Worm (Caenorhabditis elegans) whole organism, midembryonic: ENCODE measurements around the gene K07E3.2.
A peak's percentile ranks its signal among the peaks of the same experiment; 100 is the strongest.

ENCODE experiments used
- T22C8.4 ChIP-seq: fragments of 200-800 bp; sonication (Bioruptor generic); IDR thresholded peaks from 2 replicates; pipeline ENCODE4 v1.3.6; 2022; ENCODE audit warnings: missing genetic modification characterization, missing compliant biosample characterization
- cog-1 ChIP-seq: sonication (generic microtip); optimal IDR thresholded peaks from 2 replicates; lab custom pipeline; 2016; ENCODE audit warnings: missing genetic modification characterization, missing compliant biosample characterization
- flt-1 ChIP-seq: fragments of 200-800 bp; sonication (Bioruptor generic); IDR thresholded peaks from 2 replicates; pipeline ENCODE4 v1.3.6; 2022; ENCODE audit warnings: missing genetic modification characterization, missing compliant biosample characterization
- klf-2 ChIP-seq: fragments of 200-800 bp; sonication (Bioruptor generic); conservative IDR thresholded peaks from 2 replicates; pipeline ENCODE4 v1.3.6; 2022; ENCODE audit warnings: missing genetic modification reagents, missing genetic modification characterization, missing compliant biosample characterization
- med-1 ChIP-seq: sonication (generic microtip); optimal IDR thresholded peaks from 2 replicates; lab custom pipeline; 2017; ENCODE audit warnings: missing genetic modification characterization, mild to moderate bottlenecking, missing compliant biosample characterization, antibody characterized with exemption, missing genetic modification reagents; ENCODE audit not compliant: insufficient read depth
- ref-1 ChIP-seq: fragments of 200-800 bp; sonication (Bioruptor generic); conservative IDR thresholded peaks from 2 replicates; pipeline ENCODE4 v1.3.6; 2022; ENCODE audit warnings: missing genetic modification reagents, missing genetic modification characterization, missing compliant biosample characterization
- tab-1 ChIP-seq: fragments of 200-800 bp; sonication (Bioruptor generic); IDR thresholded peaks from 2 replicates; pipeline ENCODE4 v1.3.6; 2022; ENCODE audit warnings: missing genetic modification characterization, missing compliant biosample characterization
- ztf-23 ChIP-seq: fragments of 200-800 bp; sonication (Bioruptor generic); IDR thresholded peaks from 2 replicates; pipeline ENCODE4 v1.3.6; 2022; ENCODE audit warnings: missing genetic modification reagents, missing genetic modification characterization, missing compliant biosample characterization
- ztf-29 ChIP-seq: fragments of 200-800 bp; sonication (Bioruptor generic); IDR thresholded peaks from 2 replicates; pipeline ENCODE4 v1.3.6; 2022; ENCODE audit warnings: missing genetic modification reagents, missing genetic modification characterization, missing compliant biosample characterization

K07E3.2 gene

DNA sequence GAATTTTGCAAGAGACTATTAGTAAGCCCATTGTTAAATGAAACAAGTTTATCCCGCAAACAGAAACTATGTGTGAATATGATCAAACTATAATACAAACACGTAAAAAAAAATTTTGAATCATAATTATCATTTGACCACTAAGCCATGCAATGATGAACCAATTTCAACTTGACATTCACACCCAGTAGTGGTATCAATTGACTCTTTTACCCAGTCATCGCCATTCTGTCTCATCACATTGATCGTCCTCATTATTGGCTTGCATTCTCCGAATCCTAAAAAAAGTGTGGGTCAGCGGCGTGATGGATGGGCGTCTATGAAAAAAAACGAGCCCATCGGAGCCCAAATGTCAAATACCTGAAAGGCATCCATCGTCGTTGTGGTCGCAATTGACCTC is 16.2 kb downstream of the K07E3.2 start:
- TF ChIP-seq flt-1 (GFP tag; lab: Robert Waterston, UW) (no peak), tab-1 (GFP tag; lab: Robert Waterston, UW) (no peak), med-1 (no peak), cog-1 (no peak)

- no peak for TF ChIP-seq med-1
- no peak for TF ChIP-seq klf-2
- TF ChIP-seq flt-1 (GFP tag; lab: Robert Waterston, UW), result no peak
- TF ChIP-seq ztf-29 (GFP tag; lab: Robert Waterston, UW), result no peak
- no peak for TF ChIP-seq ref-1 (GFP tag; lab: Robert Waterston, UW)
- no peak for TF ChIP-seq ztf-23
Measured at ce11 chrX:8123194-8123593, 19.1 kb downstream of the K07E3.2 start, which contains the start of gene C02B8.12. Gene C02B8.12 (minus strand): TSS chrX:8123368.

ce11 chrX:8129543-8129942 is 25.4 kb downstream of the K07E3.2 start, which contains the start of gene frpr-1:
Gene frpr-1 (minus strand): TSS chrX:8129643.
- TF ChIP-seq T22C8.4 (GFP tag; lab: Robert Waterston, UW) (no peak), cog-1 (no peak), ref-1 (GFP tag; lab: Robert Waterston, UW) (no peak), med-1 (no peak), ztf-23 (no peak), ztf-29 (GFP tag; lab: Robert Waterston, UW) (no peak), klf-2 (no peak), tab-1 (GFP tag; lab: Robert Waterston, UW) (no peak), flt-1 (GFP tag; lab: Robert Waterston, UW) (no peak)

ce11 chrX:8136276-8136891 is 32.3 kb downstream of the K07E3.2 start, which contains the start of gene C02B8.6:
Gene C02B8.6 (minus strand): TSS chrX:8136326.
- TF ChIP-seq tab-1 (GFP tag; lab: Robert Waterston, UW) (no peak), flt-1 (GFP tag; lab: Robert Waterston, UW) (no peak), T22C8.4 (GFP tag; lab: Robert Waterston, UW) (no peak), cog-1 (peak; percentile 47), ref-1 (GFP tag; lab: Robert Waterston, UW) (no peak), klf-2 (no peak), med-1 (no peak), ztf-23 (no peak)

DNA sequence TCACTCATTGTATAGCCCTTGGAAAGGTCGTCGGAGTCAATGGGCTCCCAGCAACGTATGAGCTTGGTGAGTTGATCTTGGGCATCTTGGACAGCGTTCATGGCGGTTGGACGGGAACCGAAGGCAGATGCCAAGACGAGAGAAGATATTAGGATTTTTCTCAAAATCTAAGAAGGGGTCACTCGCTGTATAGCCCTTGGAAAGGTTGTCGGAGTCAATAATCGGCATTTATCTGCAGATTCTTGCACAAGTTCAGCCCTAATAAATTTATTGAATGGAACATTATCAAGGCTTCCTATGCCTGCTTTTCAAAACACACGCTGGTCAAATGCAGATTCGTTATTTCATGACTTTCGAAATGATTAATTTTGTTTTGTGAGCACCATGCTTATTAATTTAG is 33.7 kb downstream of the K07E3.2 start, which contains the start of gene C02B8.7:
Gene C02B8.7, minus strand, starts transcription at position 101 of the 400 bp plus-strand sequence.
- TF ChIP-seq cog-1 (no peak), ztf-23 (no peak), ztf-29 (GFP tag; lab: Robert Waterston, UW) (no peak), tab-1 (GFP tag; lab: Robert Waterston, UW) (no peak), ref-1 (GFP tag; lab: Robert Waterston, UW) (no peak), flt-1 (GFP tag; lab: Robert Waterston, UW) (no peak)

DNA sequence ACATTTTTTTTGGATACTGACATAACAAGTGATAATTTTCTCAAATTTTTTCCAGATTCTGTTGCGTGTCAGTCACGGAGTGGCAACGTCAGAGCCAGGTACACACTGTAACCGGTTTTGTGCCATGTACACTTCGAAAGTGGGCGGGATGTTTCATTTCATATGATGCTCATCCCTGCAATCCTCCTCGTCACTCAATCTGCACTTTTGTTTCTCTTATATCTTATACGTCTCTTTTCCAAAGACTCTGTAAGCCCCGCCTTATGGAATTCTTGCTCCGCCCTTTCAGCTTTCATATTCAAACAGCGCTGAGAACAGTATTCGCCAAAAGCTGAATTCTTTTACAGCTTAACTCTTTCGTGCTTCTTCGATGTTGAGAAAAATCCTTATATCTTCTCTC is 35.0 kb downstream of the K07E3.2 start, which contains the start of gene C02B8.3:
Gene C02B8.3, plus strand, starts transcription at position 301 of the 400 bp plus-strand sequence.
- TF ChIP-seq T22C8.4 (GFP tag; lab: Robert Waterston, UW) (no peak), cog-1 (no peak), ztf-29 (GFP tag; lab: Robert Waterston, UW) (no peak), med-1 (no peak), tab-1 (GFP tag; lab: Robert Waterston, UW) (no peak), flt-1 (GFP tag; lab: Robert Waterston, UW) (no peak), klf-2 (no peak), ref-1 (GFP tag; lab: Robert Waterston, UW) (no peak), ztf-23 (no peak)

ce11 chrX:8147398-8147797 is 43.3 kb downstream of the K07E3.2 start, which contains the start of gene C02B8.1:
Gene C02B8.1 (plus strand): TSS chrX:8147698.
- TF ChIP-seq tab-1 (GFP tag; lab: Robert Waterston, UW) (no peak), med-1 (no peak), cog-1 (no peak), ref-1 (GFP tag; lab: Robert Waterston, UW) (no peak), T22C8.4 (GFP tag; lab: Robert Waterston, UW) (no peak), klf-2 (no peak), flt-1 (GFP tag; lab: Robert Waterston, UW) (no peak), ztf-29 (GFP tag; lab: Robert Waterston, UW) (no peak), ztf-23 (no peak)

ce11 chrX:8148993-8149392 is 44.9 kb downstream of the K07E3.2 start:
- TF ChIP-seq ref-1 (GFP tag; lab: Robert Waterston, UW) (no peak), tab-1 (GFP tag; lab: Robert Waterston, UW) (no peak), flt-1 (GFP tag; lab: Robert Waterston, UW) (no peak), ztf-23 (no peak), cog-1 (no peak), ztf-29 (GFP tag; lab: Robert Waterston, UW) (no peak), med-1 (no peak), klf-2 (no peak), T22C8.4 (GFP tag; lab: Robert Waterston, UW) (no peak)

- TF ChIP-seq tab-1 (GFP tag; lab: Robert Waterston, UW), result no peak
- TF ChIP-seq med-1, result no peak
- TF ChIP-seq klf-2, result no peak
- no peak for TF ChIP-seq T22C8.4 (GFP tag; lab: Robert Waterston, UW)
- TF ChIP-seq ztf-29 (GFP tag; lab: Robert Waterston, UW), result no peak
- TF ChIP-seq ref-1 (GFP tag; lab: Robert Waterston, UW), result no peak
- no peak for TF ChIP-seq flt-1 (GFP tag; lab: Robert Waterston, UW)
- TF ChIP-seq ztf-23, result no peak
- no peak for TF ChIP-seq cog-1
Measured at ce11 chrX:8150621-8151020, 46.5 kb downstream of the K07E3.2 start, which contains the start of gene F22F1.2. Gene F22F1.2 (minus strand): TSS chrX:8150721.

DNA sequence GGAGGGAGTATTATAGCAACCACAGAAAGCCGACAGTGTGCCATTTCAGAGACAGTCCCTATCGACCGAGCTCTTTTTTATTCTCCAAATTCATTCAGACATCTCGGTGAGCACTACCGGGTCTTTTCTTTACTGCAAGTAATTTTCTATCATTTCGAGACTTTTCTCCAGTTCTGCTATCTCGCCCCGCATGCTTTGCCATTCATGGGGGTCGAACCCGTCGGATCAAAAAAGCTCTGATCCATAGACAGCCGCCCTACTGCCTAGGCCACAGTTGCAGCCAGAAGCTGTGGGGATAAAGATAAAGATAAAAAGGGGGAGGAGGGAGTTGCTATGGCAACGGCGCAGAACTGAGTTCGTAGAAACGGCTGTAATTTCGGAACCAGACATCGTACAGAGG is 47.3 kb downstream of the K07E3.2 start:
- TF ChIP-seq med-1 (no peak), ref-1 (GFP tag; lab: Robert Waterston, UW) (no peak; the same call in 1 of the 2 replicates), T22C8.4 (GFP tag; lab: Robert Waterston, UW) (no peak), tab-1 (GFP tag; lab: Robert Waterston, UW) (no peak), cog-1 (no peak), ztf-23 (0 out of 2 replicates have a peak, but pooled peaks have one; percentile 33), flt-1 (GFP tag; lab: Robert Waterston, UW) (0 out of 2 replicates have a peak, but pooled peaks have one; percentile 50), klf-2 (no peak), ztf-29 (GFP tag; lab: Robert Waterston, UW) (no peak)
